Worm (Caenorhabditis elegans) whole organism, L4 larva: Measurements from ENCODE around the gene C13G3.1.

ENCODE experiments used
- F37D6.2 ChIP-seq: sonication (generic microtip); optimal IDR thresholded peaks from 2 replicates; lab custom pipeline; 2016; ENCODE audit warnings: mild to moderate bottlenecking, missing genetic modification characterization, missing compliant biosample characterization
- attf-4 ChIP-seq: sonication (generic microtip); optimal IDR thresholded peaks from 3 replicates; lab custom pipeline; 2017; ENCODE audit warnings: missing biosample characterization, missing genetic modification characterization
- nhr-11 ChIP-seq: fragments of 150-350 bp; optimal IDR thresholded peaks from 2 replicates; lab custom pipeline; 2014; ENCODE audit warnings: missing biosample characterization, missing genetic modification characterization
- skn-1 ChIP-seq: fragments of 150-350 bp; optimal IDR thresholded peaks from 2 replicates; lab custom pipeline; 2014; ENCODE audit warnings: missing biosample characterization, missing genetic modification characterization
- ztf-11 ChIP-seq: fragments of 150-350 bp; optimal IDR thresholded peaks from 2 replicates; lab custom pipeline; 2014; ENCODE audit warnings: missing biosample characterization, missing genetic modification characterization

DNA sequence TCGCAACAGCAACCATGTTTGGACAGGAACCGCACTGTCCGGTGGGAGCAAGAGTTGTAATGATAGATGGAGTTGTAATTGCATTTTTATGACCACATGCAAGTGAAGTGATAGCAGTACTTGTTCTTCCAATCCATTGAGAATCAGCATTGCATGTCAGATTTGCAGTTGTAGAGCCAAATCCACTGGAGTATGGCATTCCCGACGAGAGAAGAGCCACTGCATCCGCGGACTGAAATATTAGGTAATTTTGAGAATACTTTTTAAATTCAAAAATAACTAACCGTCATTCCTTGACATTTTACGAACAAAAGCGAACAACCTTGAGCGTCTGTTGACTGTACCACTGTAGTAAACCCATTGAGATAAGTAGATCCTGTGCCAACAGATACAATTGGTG is 37.2 kb downstream of the C13G3.1 start:
- TF ChIP-seq F37D6.2 (no peak), skn-1 (tag; lab: Kevin White, UChicago) (no peak), ztf-11 (tag; lab: Kevin White, UChicago) (no peak), attf-4 (tag; lab: Kevin White, UChicago) (no peak), nhr-11 (tag; lab: Kevin White, UChicago) (no peak)
